Fruit fly (Drosophila melanogaster) whole organism, embryonic: Measurements from ENCODE around the gene mof.

ENCODE experiments used
- Adf1 ChIP-seq: fragments of 200-800 bp; sonication (Bioruptor generic); IDR thresholded peaks from 2 replicates; pipeline ENCODE4 v1.3.6; 2022; ENCODE audit warnings: missing biosample characterization, missing genetic modification characterization
- CG10543 ChIP-seq: fragments of 200-800 bp; sonication (Bioruptor generic); optimal IDR thresholded peaks from 3 replicates; lab custom pipeline; 2017; ENCODE audit warnings: missing biosample characterization, mild to moderate bottlenecking, missing genetic modification characterization, moderate library complexity
- CG13123 ChIP-seq: fragments of 200-800 bp; sonication (Bioruptor generic); optimal IDR thresholded peaks from 2 replicates; lab custom pipeline; 2016; ENCODE audit warnings: missing biosample characterization, missing genetic modification characterization
- CG15073 ChIP-seq: fragments of 200-800 bp; sonication (Bioruptor generic); optimal IDR thresholded peaks from 2 replicates; lab custom pipeline; 2016; ENCODE audit warnings: missing biosample characterization, missing genetic modification characterization
- CG1647 ChIP-seq: fragments of 200-800 bp; sonication (Bioruptor generic); optimal IDR thresholded peaks from 3 replicates; lab custom pipeline; 2016; ENCODE audit warnings: missing biosample characterization, missing genetic modification characterization
- CG16779 ChIP-seq: fragments of 200-800 bp; sonication (Bioruptor generic); IDR thresholded peaks from 2 replicates; pipeline ENCODE4 v1.3.6; 2022; ENCODE audit warnings: missing biosample characterization, missing genetic modification characterization
- CG2199 ChIP-seq: fragments of 200-800 bp; sonication (Bioruptor generic); IDR thresholded peaks from 3 replicates; pipeline ENCODE4 v1.3.6; 2022; ENCODE audit warnings: missing biosample characterization, missing genetic modification characterization
- CG2678 ChIP-seq: fragments of 200-800 bp; sonication (Bioruptor generic); optimal IDR thresholded peaks from 3 replicates; lab custom pipeline; 2019; ENCODE audit warnings: missing biosample characterization, mild to moderate bottlenecking, missing genetic modification characterization, moderate library complexity
- CG31388 ChIP-seq: fragments of 200-800 bp; sonication (Bioruptor generic); optimal IDR thresholded peaks from 2 replicates; lab custom pipeline; 2016; ENCODE audit warnings: missing biosample characterization, missing genetic modification characterization
- CG34224 ChIP-seq: fragments of 200-800 bp; sonication (Bioruptor generic); IDR thresholded peaks from 3 replicates; pipeline ENCODE4 v1.3.6; 2022; ENCODE audit warnings: missing biosample characterization, missing genetic modification characterization; ENCODE audit not compliant: partially characterized antibody
- CG34422 ChIP-seq: fragments of 200-800 bp; sonication (Bioruptor generic); IDR thresholded peaks from 3 replicates; pipeline ENCODE4 v1.3.6; 2022; ENCODE audit warnings: missing biosample characterization, missing genetic modification characterization
- CG4707 ChIP-seq: fragments of 200-800 bp; sonication (Bioruptor generic); optimal IDR thresholded peaks from 2 replicates; lab custom pipeline; 2018; ENCODE audit warnings: missing biosample characterization, mild to moderate bottlenecking, missing genetic modification characterization, moderate library complexity
- CG5953 ChIP-seq: fragments of 200-800 bp; sonication (Bioruptor generic); IDR thresholded peaks from 2 replicates; pipeline ENCODE4 v1.3.6; 2022; ENCODE audit warnings: missing biosample characterization, missing genetic modification characterization
- CG6272 ChIP-seq: fragments of 200-800 bp; sonication (Bioruptor generic); IDR thresholded peaks from 2 replicates; pipeline ENCODE4 v1.3.6; 2022; ENCODE audit warnings: missing biosample characterization, missing genetic modification characterization
- CG6689 ChIP-seq: fragments of 200-800 bp; sonication (Bioruptor generic); IDR thresholded peaks from 2 replicates; pipeline ENCODE4 v1.3.6; 2022; ENCODE audit warnings: missing biosample characterization, missing genetic modification characterization
- CG6813 ChIP-seq: fragments of 200-800 bp; sonication (Bioruptor generic); optimal IDR thresholded peaks from 2 replicates; lab custom pipeline; 2017; ENCODE audit warnings: missing biosample characterization, missing genetic modification characterization, mild to moderate bottlenecking, moderate library complexity, missing genetic modification reagents
- CG6854 ChIP-seq: fragments of 200-800 bp; sonication (Bioruptor generic); optimal IDR thresholded peaks from 3 replicates; lab custom pipeline; 2017; ENCODE audit warnings: missing biosample characterization, mild to moderate bottlenecking, missing genetic modification characterization
- CG8388 ChIP-seq: fragments of 200-800 bp; sonication (Bioruptor generic); optimal IDR thresholded peaks from 2 replicates; lab custom pipeline; 2019; ENCODE audit warnings: missing biosample characterization, mild to moderate bottlenecking, missing genetic modification characterization, moderate library complexity
- CG8765 ChIP-seq: fragments of 200-800 bp; sonication (Bioruptor generic); IDR thresholded peaks from 2 replicates; pipeline ENCODE4 v1.3.6; 2022; ENCODE audit warnings: missing biosample characterization, missing genetic modification characterization
- CG9609 ChIP-seq: fragments of 200-800 bp; sonication (Bioruptor generic); optimal IDR thresholded peaks from 3 replicates; lab custom pipeline; 2016; ENCODE audit warnings: missing biosample characterization, missing genetic modification characterization
- D19A ChIP-seq: fragments of 200-800 bp; optimal IDR thresholded peaks from 3 replicates; lab custom pipeline; 2019; ENCODE audit warnings: missing biosample characterization, mild to moderate bottlenecking, missing genetic modification characterization, moderate library complexity
- Dek ChIP-seq: fragments of 200-800 bp; sonication (Bioruptor generic); optimal IDR thresholded peaks from 3 replicates; lab custom pipeline; 2019; ENCODE audit warnings: missing biosample characterization, mild to moderate bottlenecking, missing genetic modification characterization, moderate library complexity
- Fer3 ChIP-seq: fragments of 200-800 bp; sonication (Bioruptor generic); optimal IDR thresholded peaks from 2 replicates; lab custom pipeline; 2018; ENCODE audit warnings: missing biosample characterization, mild to moderate bottlenecking, missing genetic modification characterization, moderate library complexity
- HLHmδ ChIP-seq: fragments of 200-800 bp; sonication (Bioruptor generic); optimal IDR thresholded peaks from 2 replicates; lab custom pipeline; 2018; ENCODE audit warnings: missing biosample characterization, mild to moderate bottlenecking, missing genetic modification characterization, moderate library complexity
- Kr ChIP-seq: fragments of 200-800 bp; sonication (Bioruptor generic); optimal IDR thresholded peaks from 2 replicates; lab custom pipeline; 2017; ENCODE audit warnings: missing biosample characterization, mild to moderate bottlenecking, missing genetic modification characterization
- Tbp ChIP-seq: fragments of >200 bp; optimal IDR thresholded peaks from 2 replicates; lab custom pipeline; 2018; ENCODE audit warnings: missing biosample characterization, missing genetic modification characterization
- Usf ChIP-seq: fragments of 200-800 bp; sonication (Bioruptor generic); optimal IDR thresholded peaks from 2 replicates; lab custom pipeline; 2017; ENCODE audit warnings: missing genotype, missing biosample characterization, missing genetic modification characterization
- aop ChIP-seq: fragments of 200-800 bp; sonication (Bioruptor generic); IDR thresholded peaks from 2 replicates; pipeline ENCODE4 v1.3.6; 2022; ENCODE audit warnings: missing biosample characterization, missing genetic modification characterization
- ara ChIP-seq: fragments of 200-800 bp; sonication (Bioruptor generic); IDR thresholded peaks from 2 replicates; pipeline ENCODE4 v1.3.6; 2022; ENCODE audit warnings: missing biosample characterization, missing genetic modification characterization
- ato ChIP-seq: fragments of 200-800 bp; sonication (Bioruptor generic); IDR thresholded peaks from 2 replicates; pipeline ENCODE4 v1.3.6; 2022; ENCODE audit warnings: missing biosample characterization, missing genetic modification characterization; ENCODE audit not compliant: partially characterized antibody
- croc ChIP-seq: fragments of 200-800 bp; sonication (Bioruptor generic); conservative IDR thresholded peaks from 3 replicates; pipeline ENCODE4 v1.3.6; 2022; ENCODE audit warnings: missing biosample characterization, missing genetic modification characterization
- da ChIP-seq: fragments of 200-800 bp; sonication (Bioruptor generic); optimal IDR thresholded peaks from 2 replicates; lab custom pipeline; 2016; ENCODE audit warnings: missing biosample characterization, missing genetic modification characterization
- dm ChIP-seq: fragments of 200-800 bp; sonication (Bioruptor generic); optimal IDR thresholded peaks from 3 replicates; lab custom pipeline; 2016; ENCODE audit warnings: missing biosample characterization, missing genetic modification characterization
- dpn ChIP-seq, 2 experiments: fragments of 200-800 bp; sonication (Bioruptor generic); optimal IDR thresholded peaks; 3 replicates each; lab custom pipeline; 2016; ENCODE audit warnings: missing biosample characterization in 2 of 2, missing genetic modification characterization in 2 of 2
- gro ChIP-seq: fragments of 200-800 bp; sonication (Bioruptor generic); optimal IDR thresholded peaks from 2 replicates; lab custom pipeline; 2016; ENCODE audit warnings: missing biosample characterization, missing genetic modification characterization
- kay ChIP-seq: fragments of 200-800 bp; sonication (Bioruptor generic); optimal IDR thresholded peaks from 2 replicates; lab custom pipeline; 2016; ENCODE audit warnings: missing biosample characterization, missing genetic modification characterization
- lbe ChIP-seq: fragments of 200-800 bp; sonication (Bioruptor generic); optimal IDR thresholded peaks from 2 replicates; lab custom pipeline; 2016; ENCODE audit warnings: missing biosample characterization, mild to moderate bottlenecking, missing genetic modification characterization
- lmd ChIP-seq: fragments of 200-800 bp; sonication (Bioruptor generic); IDR thresholded peaks from 2 replicates; pipeline ENCODE4 v1.3.6; 2022; ENCODE audit warnings: missing biosample characterization, missing genetic modification characterization
- maf-S ChIP-seq: fragments of 200-800 bp; sonication (Bioruptor generic); optimal IDR thresholded peaks from 2 replicates; lab custom pipeline; 2016; ENCODE audit warnings: missing biosample characterization, missing genetic modification characterization
- nmo ChIP-seq: fragments of 200-800 bp; sonication (Bioruptor generic); optimal IDR thresholded peaks from 2 replicates; lab custom pipeline; 2018; ENCODE audit warnings: missing biosample characterization, mild to moderate bottlenecking, missing genetic modification characterization, moderate library complexity
- odd ChIP-seq: fragments of 200-800 bp; sonication (Bioruptor generic); optimal IDR thresholded peaks from 2 replicates; lab custom pipeline; 2017; ENCODE audit warnings: missing biosample characterization, mild to moderate bottlenecking, missing genetic modification characterization
- pita ChIP-seq: fragments of 200-800 bp; sonication (Bioruptor generic); optimal IDR thresholded peaks from 2 replicates; lab custom pipeline; 2017; ENCODE audit warnings: missing biosample characterization, mild to moderate bottlenecking, missing genetic modification characterization
- pnt ChIP-seq: fragments of 200-800 bp; sonication (Bioruptor generic); optimal IDR thresholded peaks from 3 replicates; lab custom pipeline; 2016; ENCODE audit warnings: missing biosample characterization, missing genetic modification characterization
- repo ChIP-seq: fragments of 200-800 bp; sonication (Bioruptor generic); optimal IDR thresholded peaks from 2 replicates; lab custom pipeline; 2016; ENCODE audit warnings: missing biosample characterization, missing genetic modification characterization
- salm ChIP-seq: fragments of 200-800 bp; sonication (Bioruptor generic); optimal IDR thresholded peaks from 2 replicates; lab custom pipeline; 2018; ENCODE audit warnings: missing biosample characterization, mild to moderate bottlenecking, missing genetic modification characterization
- sim ChIP-seq: fragments of 200-800 bp; sonication (Bioruptor generic); IDR thresholded peaks from 2 replicates; pipeline ENCODE4 v1.3.6; 2022; ENCODE audit warnings: missing biosample characterization, missing genetic modification characterization
- sug ChIP-seq: fragments of 200-800 bp; optimal IDR thresholded peaks from 2 replicates; lab custom pipeline; 2019; ENCODE audit warnings: missing biosample characterization, mild to moderate bottlenecking, missing genetic modification characterization, moderate library complexity
- tin ChIP-seq: fragments of 200-800 bp; sonication (Bioruptor generic); optimal IDR thresholded peaks from 3 replicates; lab custom pipeline; 2016; ENCODE audit warnings: missing biosample characterization, missing genetic modification characterization
- toy ChIP-seq: fragments of 200-800 bp; sonication (Bioruptor generic); IDR thresholded peaks from 2 replicates; pipeline ENCODE4 v1.3.6; 2022; ENCODE audit warnings: missing biosample characterization, missing genetic modification characterization
- tup ChIP-seq: fragments of 200-800 bp; sonication (Bioruptor generic); optimal IDR thresholded peaks from 2 replicates; lab custom pipeline; 2016; ENCODE audit warnings: missing biosample characterization, mild to moderate bottlenecking, missing genetic modification characterization, moderate library complexity
- vnd ChIP-seq: fragments of 200-800 bp; sonication (Bioruptor generic); IDR thresholded peaks from 3 replicates; pipeline ENCODE4 v1.3.6; 2022; ENCODE audit warnings: missing biosample characterization, missing genetic modification characterization; ENCODE audit not compliant: partially characterized antibody
- zfh1 ChIP-seq: fragments of 200-800 bp; sonication (Bioruptor generic); IDR thresholded peaks from 3 replicates; pipeline ENCODE4 v1.3.6; 2022; ENCODE audit warnings: missing biosample characterization, missing genetic modification characterization

Gene mof

DNA sequence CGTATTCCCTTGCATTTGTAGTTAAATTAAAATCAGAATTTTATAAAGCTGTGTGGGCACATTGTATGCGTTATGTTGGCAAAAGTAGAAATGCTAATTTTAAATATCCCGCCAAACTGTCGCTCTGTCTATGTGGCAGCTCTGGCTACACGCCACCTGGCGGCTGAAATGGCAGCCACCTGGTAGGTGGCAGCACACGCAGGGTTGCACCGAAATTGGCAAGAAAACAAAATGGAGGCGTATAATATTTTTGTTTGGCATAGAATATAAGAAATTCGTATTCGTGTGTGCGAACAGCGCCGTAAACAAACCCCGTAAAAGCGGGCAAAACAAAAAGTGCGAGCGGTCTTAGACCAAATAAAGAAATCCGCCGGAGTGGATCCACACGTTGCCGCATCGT, 31.3 kb upstream of the mof start, which contains the start of gene CG12236 (continued):
- TF ChIP-seq ato (GFP tag; lab: Robert Waterston, UW), result no peak
- no peak for TF ChIP-seq salm (tag; lab: Kevin White, UChicago)
- TF ChIP-seq Usf (GFP tag; lab: Kevin White, UChicago), result peak; percentile 5
- TF ChIP-seq tup (GFP tag; lab: Kevin White, UChicago), result no peak
- TF ChIP-seq kay (GFP tag; lab: Kevin White, UChicago), result no peak
- TF ChIP-seq CG13123, result no peak
- peak; percentile 13 for TF ChIP-seq CG4707 (GFP tag; lab: Kevin White, UChicago)
- TF ChIP-seq aop (GFP tag; lab: Robert Waterston, UW), result 0 out of 2 replicates have a peak, but pooled peaks have one; percentile 7
- TF ChIP-seq Fer3, result peak; percentile 36
- TF ChIP-seq CG34422 (GFP tag; lab: Robert Waterston, UW), result peak; percentile 69
- peak; percentile 59; the same call in 2 of the 3 replicates for TF ChIP-seq zfh1
- TF ChIP-seq vnd, result no peak
- no peak for TF ChIP-seq CG34224 (GFP tag; lab: Robert Waterston, UW)
- no peak for TF ChIP-seq pnt (GFP tag; lab: Kevin White, UChicago)
- no peak for TF ChIP-seq pita (GFP tag; lab: Kevin White, UChicago)
- peak; percentile 30; the same call in 1 of the 2 replicates for TF ChIP-seq CG6689 (GFP tag; lab: Robert Waterston, UW)
- peak; percentile 48 for TF ChIP-seq CG10543 (GFP tag; lab: Kevin White, UChicago)
- peak; percentile 38 for TF ChIP-seq HLHmδ (GFP tag; lab: Kevin White, UChicago)
- TF ChIP-seq odd, result no peak
- peak; percentile 38 for TF ChIP-seq Dek
- TF ChIP-seq repo (GFP tag; lab: Kevin White, UChicago), result no peak
- no peak for TF ChIP-seq CG31388 (GFP tag; lab: Kevin White, UChicago)
- 0 out of 3 replicates have a peak, but pooled peaks have one; percentile 55 for TF ChIP-seq CG2199
- TF ChIP-seq CG6813 (GFP tag; lab: Kevin White, UChicago), result peak; percentile 14
- no peak for TF ChIP-seq Kr (GFP tag; lab: Kevin White, UChicago)
- TF ChIP-seq CG8388 (GFP tag; lab: Kevin White, UChicago), result no peak
- no peak for TF ChIP-seq sim (GFP tag; lab: Robert Waterston, UW)
- TF ChIP-seq CG16779 (GFP tag; lab: Robert Waterston, UW), result no peak
- TF ChIP-seq Tbp (GFP tag; lab: Kevin White, UChicago), result no peak
- peak; percentile 42 for TF ChIP-seq tin (GFP tag; lab: Kevin White, UChicago)
- TF ChIP-seq dpn (GFP tag; optimal IDR thresholded peaks at IDR 0.05; lab: Kevin White, UChicago), result peak; percentile 25 to 59
- peak; percentile 67 for TF ChIP-seq sug (tag; lab: Kevin White, UChicago)
- no peak for TF ChIP-seq CG8765 (GFP tag; lab: Robert Waterston, UW)
- TF ChIP-seq CG9609 (GFP tag; lab: Kevin White, UChicago), result peak; percentile 11
- TF ChIP-seq CG6854 (GFP tag; lab: Kevin White, UChicago), result no peak
- TF ChIP-seq lmd (GFP tag; lab: Robert Waterston, UW), result peak; percentile 54; the same call in 1 of the 2 replicates
- TF ChIP-seq CG15073 (GFP tag; lab: Kevin White, UChicago), result no peak
- no peak for TF ChIP-seq lbe
- no peak for TF ChIP-seq toy
- peak; percentile 56 for TF ChIP-seq gro (GFP tag; lab: Kevin White, UChicago)
- TF ChIP-seq CG2678 (tag; lab: Kevin White, UChicago), result no peak
- TF ChIP-seq maf-S (GFP tag; lab: Kevin White, UChicago), result peak; percentile 25
- TF ChIP-seq D19A, result peak; percentile 35
- no peak for TF ChIP-seq CG5953 (GFP tag; lab: Robert Waterston, UW)
- TF ChIP-seq Adf1 (GFP tag; lab: Robert Waterston, UW), result peak; percentile 42; the same call in 1 of the 2 replicates
- TF ChIP-seq croc (GFP tag; lab: Robert Waterston, UW), result no peak; the same call in 2 of the 3 replicates
- TF ChIP-seq CG6272 (GFP tag; lab: Robert Waterston, UW), result no peak
- peak; percentile 63 for TF ChIP-seq dm (GFP tag; lab: Kevin White, UChicago)
- TF ChIP-seq CG1647 (GFP tag; lab: Kevin White, UChicago), result peak; percentile 1
- TF ChIP-seq ara (GFP tag; lab: Robert Waterston, UW), result no peak
- TF ChIP-seq da (GFP tag; lab: Kevin White, UChicago), result peak; percentile 58
- peak; percentile 66 for TF ChIP-seq nmo (GFP tag; lab: Kevin White, UChicago)
